Worm (Caenorhabditis elegans): ENCODE data around the gene degl-2.

degl-2 gene

DNA sequence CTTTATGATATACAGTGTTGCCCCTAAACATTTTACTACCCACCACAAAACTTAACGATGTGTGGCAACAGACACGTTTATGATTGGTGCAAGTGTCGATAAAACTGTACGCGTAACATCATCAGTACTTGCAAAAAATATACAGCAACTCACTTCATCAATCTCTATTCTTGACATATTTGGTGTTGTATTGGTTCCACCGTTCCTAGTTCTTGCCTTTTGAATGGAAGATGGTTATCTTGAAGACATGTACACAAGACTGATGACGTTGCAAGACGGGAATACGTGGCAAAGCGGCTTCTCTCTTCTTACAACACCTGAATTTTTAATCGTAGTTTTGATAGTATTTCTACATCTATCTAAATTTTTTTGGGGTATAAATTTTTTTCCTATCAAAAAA is 32.4 kb upstream of the degl-2 start:
- no peak for TF ChIP-seq tbx-2 (tag; optimal IDR thresholded peaks at IDR 0.05)
- no peak for TF ChIP-seq mdl-1 (tag; optimal IDR thresholded peaks at IDR 0.05)
- no peak for TF ChIP-seq jun-1 (tag; optimal IDR thresholded peaks at IDR 0.05)
- TF ChIP-seq C16A3.4 (tag; optimal IDR thresholded peaks at IDR 0.05), result no peak
- no peak for TF ChIP-seq ceh-63 (GFP tag; optimal IDR thresholded peaks at IDR 0.05)
- no peak for TF ChIP-seq sup-37 (GFP tag; optimal IDR thresholded peaks at IDR 0.05)
- no peak for TF ChIP-seq nhr-84 (tag; optimal IDR thresholded peaks at IDR 0.05)
- TF ChIP-seq aha-1 (tag; optimal IDR thresholded peaks at IDR 0.05), result no peak

DNA sequence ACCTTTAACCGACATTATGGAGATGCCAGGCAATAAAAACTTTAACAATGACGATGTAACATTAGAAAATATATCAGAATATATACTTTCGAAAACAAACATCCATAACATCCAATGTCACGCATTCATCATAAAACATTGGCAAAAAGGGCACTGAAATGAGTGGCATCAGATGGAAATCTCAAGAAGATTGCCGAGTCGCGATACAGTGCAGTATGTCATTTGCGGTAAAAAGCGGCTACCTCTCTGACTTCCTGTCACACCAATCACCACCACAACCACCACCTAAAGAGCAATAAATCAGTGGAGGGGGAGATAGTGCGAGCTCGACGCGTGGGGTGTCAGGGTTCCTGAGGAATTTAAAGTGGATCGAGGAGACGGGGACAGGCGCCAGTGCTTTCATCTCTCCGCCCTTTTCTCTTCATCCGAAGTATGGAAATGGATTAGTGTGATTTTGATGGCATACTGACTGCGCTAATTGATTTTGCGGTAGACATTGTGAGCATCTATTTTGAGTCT is 30.2 kb upstream of the degl-2 start:
- TF ChIP-seq efl-1 (optimal IDR thresholded peaks at IDR 0.05) (no peak), efl-1 (GFP tag; optimal IDR thresholded peaks at IDR 0.05 in 1 of 2) (peak in 1 of 2 experiments; percentile 49), irx-1 (tag; optimal IDR thresholded peaks at IDR 0.05) (no peak), aly-2 (tag; optimal IDR thresholded peaks at IDR 0.05) (no peak)

DNA sequence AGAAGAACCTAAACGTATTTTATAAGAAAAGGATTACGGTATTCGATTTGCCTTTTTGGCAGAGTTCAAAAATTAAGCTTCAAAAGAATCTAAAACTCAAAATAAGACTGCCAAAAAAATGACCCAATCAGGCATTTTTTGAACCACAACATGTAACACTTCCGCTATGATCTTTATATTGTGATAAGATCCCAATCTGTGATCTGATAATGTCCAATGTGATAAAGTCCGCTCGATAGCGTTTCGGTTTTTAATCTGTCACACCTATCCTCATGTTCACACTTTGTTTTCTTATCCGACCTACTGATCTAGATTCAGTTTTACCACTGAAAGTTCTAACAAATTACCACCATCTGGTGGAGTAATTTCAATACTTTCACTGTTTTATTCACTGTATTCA is 29.2 kb upstream of the degl-2 start:
- peak; percentile 3 for TF ChIP-seq blmp-1 (tag; optimal IDR thresholded peaks at IDR 0.05)
- no peak for TF ChIP-seq mep-1 (tag; optimal IDR thresholded peaks at IDR 0.05)

ce11 chrIV:9614695-9615094 is 28.6 kb upstream of the degl-2 start, which contains the start of gene elt-1:
Gene elt-1, plus strand, starts transcription at chrIV:9614995.
- TF ChIP-seq ceh-82 (tag; optimal IDR thresholded peaks at IDR 0.05) (no peak), efl-3 (GFP tag; optimal IDR thresholded peaks at IDR 0.05) (no peak), ceh-88 (GFP tag; IDR thresholded peaks at IDR 0.05) (no peak), hlh-4 (tag; optimal IDR thresholded peaks at IDR 0.05) (no peak), mdl-1 (tag; optimal IDR thresholded peaks at IDR 0.05) (no peak)

ce11 chrIV:9615511-9615910 is 27.8 kb upstream of the degl-2 start:
- TF ChIP-seq lsy-2 (tag; optimal IDR thresholded peaks at IDR 0.05), result peak in 1 of 2 experiments; percentile 28
- TF ChIP-seq egl-27 (tag; optimal IDR thresholded peaks at IDR 0.05), result peak in 1 of 2 experiments; percentile 17
- peak; percentile 70 for TF ChIP-seq rnt-1 (tag; optimal IDR thresholded peaks at IDR 0.05)
- peak; percentile 39 for TF ChIP-seq irx-1 (tag; optimal IDR thresholded peaks at IDR 0.05)
- peak; percentile 16 for TF ChIP-seq nhr-47 (tag; optimal IDR thresholded peaks at IDR 0.05)
- TF ChIP-seq nhr-71 (tag; optimal IDR thresholded peaks at IDR 0.05), result peak; percentile 46
- TF ChIP-seq nhr-20 (tag; optimal IDR thresholded peaks at IDR 0.05), result peak; percentile 41
- peak; percentile 22 for TF ChIP-seq blmp-1 (tag; optimal IDR thresholded peaks at IDR 0.05)
- TF ChIP-seq lin-14 (GFP tag; optimal IDR thresholded peaks at IDR 0.05), result peak; percentile 69
- TF ChIP-seq nhr-12 (tag; optimal IDR thresholded peaks at IDR 0.05), result no peak
- peak; percentile 76 for TF ChIP-seq efl-3 (GFP tag; optimal IDR thresholded peaks at IDR 0.05)
- TF ChIP-seq unc-30 (tag; optimal IDR thresholded peaks at IDR 0.05), result no peak
- peak; percentile 97 for TF ChIP-seq nhr-85 (tag)
- no peak for TF ChIP-seq nhr-84 (tag; optimal IDR thresholded peaks at IDR 0.05)
- no peak for TF ChIP-seq fos-1 (tag; optimal IDR thresholded peaks at IDR 0.05)

ce11 chrIV:9617358-9617757 is 25.9 kb upstream of the degl-2 start:
- TF ChIP-seq nhr-85 (tag), result peak; percentile 48
- no peak for TF ChIP-seq nhr-84 (tag; optimal IDR thresholded peaks at IDR 0.05)
- peak; percentile 30 for TF ChIP-seq rnt-1 (tag; optimal IDR thresholded peaks at IDR 0.05)
- TF ChIP-seq nhr-19 (GFP tag; conservative IDR thresholded peaks at IDR 0.05), result no peak
- no peak for TF ChIP-seq jun-1 (tag; optimal IDR thresholded peaks at IDR 0.05)
- no peak for TF ChIP-seq aha-1 (tag; optimal IDR thresholded peaks at IDR 0.05)
- peak; percentile 25 for TF ChIP-seq blmp-1 (tag; optimal IDR thresholded peaks at IDR 0.05)
- no peak for TF ChIP-seq lin-35 (GFP tag; optimal IDR thresholded peaks at IDR 0.05)
- peak; percentile 27 for TF ChIP-seq mep-1 (tag; optimal IDR thresholded peaks at IDR 0.05)
- peak; percentile 43 for TF ChIP-seq lin-14 (GFP tag; optimal IDR thresholded peaks at IDR 0.05)
- TF ChIP-seq ets-5 (GFP tag; IDR thresholded peaks at IDR 0.05), result no peak
